Worm (Caenorhabditis elegans) whole organism, young adult: ENCODE data around the gene rnp-4.
A peak's percentile ranks its signal among the peaks of the same experiment; 100 is the strongest.

Source experiments
- B0261.1 ChIP-seq: sonication (generic microtip); optimal IDR thresholded peaks from 2 replicates; lab custom pipeline; 2016; ENCODE audit warnings: mild to moderate bottlenecking, missing genetic modification characterization, moderate library complexity, missing compliant biosample characterization
- C17E4.6 ChIP-seq: fragments of 200-800 bp; sonication (Bioruptor generic); IDR thresholded peaks from 2 replicates; pipeline ENCODE4 v1.3.6; 2022; ENCODE audit warnings: missing genetic modification reagents, missing genetic modification characterization, missing compliant biosample characterization
- F23B12.7 ChIP-seq: sonication (generic microtip); optimal IDR thresholded peaks from 2 replicates; lab custom pipeline; 2017; ENCODE audit warnings: missing genetic modification characterization, mild to moderate bottlenecking, missing compliant biosample characterization, antibody characterized with exemption, moderate library complexity; ENCODE audit not compliant: insufficient read depth
- ama-1 ChIP-seq, 3 experiments: fragments of 150-350 bp in 1 of 3; sonication (generic microtip) in 2 of 3; optimal IDR thresholded peaks; 2 replicates each; lab custom pipeline; 2014 to 2018; ENCODE audit warnings: missing biosample characterization in 2 of 3, missing genetic modification characterization in 2 of 3, missing genetic modification reagents in 2 of 3
- athp-1 ChIP-seq: sonication (generic microtip); optimal IDR thresholded peaks from 2 replicates; lab custom pipeline; 2017; ENCODE audit warnings: mild to moderate bottlenecking, missing genetic modification characterization, missing compliant biosample characterization
- ceh-40 ChIP-seq: fragments of 200-800 bp; sonication (Bioruptor generic); IDR thresholded peaks from 2 replicates; pipeline ENCODE4 v1.3.6; 2022; ENCODE audit warnings: missing genetic modification characterization, missing compliant biosample characterization
- dox-1 ChIP-seq: fragments of 200-800 bp; sonication (Bioruptor generic); IDR thresholded peaks from 2 replicates; pipeline ENCODE4 v1.3.6; 2022; ENCODE audit warnings: missing genetic modification reagents, missing genetic modification characterization, missing compliant biosample characterization
- egl-44 ChIP-seq: fragments of 200-800 bp; sonication (Bioruptor generic); IDR thresholded peaks from 2 replicates; pipeline ENCODE4 v1.3.6; 2022; ENCODE audit warnings: missing genetic modification reagents, missing genetic modification characterization, missing compliant biosample characterization
- ekl-4 ChIP-seq: fragments of 200-800 bp; sonication (Bioruptor generic); IDR thresholded peaks from 2 replicates; pipeline ENCODE4 v1.3.6; 2022; ENCODE audit warnings: missing genetic modification reagents, missing genetic modification characterization, missing compliant biosample characterization
- fkh-3 ChIP-seq: sonication (generic microtip); optimal IDR thresholded peaks from 2 replicates; lab custom pipeline; 2016; ENCODE audit warnings: mild to moderate bottlenecking, missing genetic modification characterization, missing compliant biosample characterization
- gei-17 ChIP-seq: fragments of 200-800 bp; sonication (Bioruptor generic); optimal IDR thresholded peaks from 2 replicates; lab custom pipeline; 2018; ENCODE audit warnings: mild to moderate bottlenecking, missing genetic modification characterization, missing compliant biosample characterization
- hlh-26 ChIP-seq: fragments of 200-800 bp; sonication (Bioruptor generic); conservative IDR thresholded peaks from 2 replicates; pipeline ENCODE4 v1.3.6; 2022; ENCODE audit warnings: missing genetic modification reagents, missing genetic modification characterization, missing compliant biosample characterization
- hmg-1.2 ChIP-seq: fragments of 200-800 bp; sonication (Bioruptor generic); IDR thresholded peaks from 2 replicates; pipeline ENCODE4 v1.3.6; 2022; ENCODE audit warnings: missing genetic modification reagents, missing genetic modification characterization, missing compliant biosample characterization
- lin-26 ChIP-seq: fragments of 200-800 bp; sonication (Bioruptor generic); IDR thresholded peaks from 2 replicates; pipeline ENCODE4 v1.3.6; 2022; ENCODE audit warnings: missing genetic modification reagents, missing genetic modification characterization, missing compliant biosample characterization
- lin-35 ChIP-seq, 3 experiments: fragments of 150-350 bp in 2 of 3; sonication (generic microtip) in 1 of 3; optimal IDR thresholded peaks; 2 replicates each; lab custom pipeline; 2014 to 2018; ENCODE audit warnings: missing biosample characterization in 3 of 3, missing genetic modification characterization in 3 of 3, missing genetic modification reagents in 3 of 3
- lir-1 ChIP-seq: fragments of 200-800 bp; sonication (Bioruptor generic); conservative IDR thresholded peaks from 2 replicates; pipeline ENCODE4 v1.3.6; 2022; ENCODE audit warnings: missing genetic modification reagents, missing genetic modification characterization, missing compliant biosample characterization
- lsl-1 ChIP-seq: fragments of 200-800 bp; sonication (Bioruptor generic); optimal IDR thresholded peaks from 2 replicates; lab custom pipeline; 2018; ENCODE audit warnings: mild to moderate bottlenecking, missing genetic modification characterization, moderate library complexity, missing compliant biosample characterization
- madf-6 ChIP-seq: fragments of 200-800 bp; sonication (Bioruptor generic); IDR thresholded peaks from 2 replicates; pipeline ENCODE4 v1.3.6; 2022; ENCODE audit warnings: missing genetic modification reagents, missing genetic modification characterization, missing compliant biosample characterization
- nfya-1 ChIP-seq: sonication (generic microtip); optimal IDR thresholded peaks from 2 replicates; lab custom pipeline; 2017; ENCODE audit warnings: antibody characterized with exemption, missing compliant biosample characterization, missing genetic modification characterization, borderline replicate concordance; ENCODE audit not compliant: insufficient read depth
- nhr-90 ChIP-seq: sonication (generic microtip); optimal IDR thresholded peaks from 2 replicates; lab custom pipeline; 2016; ENCODE audit warnings: missing genotype, mild to moderate bottlenecking, missing genetic modification characterization, missing compliant biosample characterization
- rcor-1 ChIP-seq: fragments of 200-800 bp; sonication (Bioruptor generic); IDR thresholded peaks from 2 replicates; pipeline ENCODE4 v1.3.6; 2022; ENCODE audit warnings: missing genetic modification reagents, missing genetic modification characterization, missing compliant biosample characterization
- sea-2 ChIP-seq: fragments of 200-800 bp; sonication (Bioruptor generic); IDR thresholded peaks from 2 replicates; pipeline ENCODE4 v1.3.6; 2022; ENCODE audit warnings: missing genetic modification characterization, missing compliant biosample characterization
- snpc-1.3 ChIP-seq: sonication (generic microtip); optimal IDR thresholded peaks from 2 replicates; lab custom pipeline; 2017; ENCODE audit warnings: missing genetic modification characterization, mild to moderate bottlenecking, missing compliant biosample characterization, antibody characterized with exemption, moderate library complexity, missing genotype, missing genetic modification reagents; ENCODE audit not compliant: insufficient read depth
- snpc-4 ChIP-seq, 5 experiments: fragments of 150-350 bp in 1 of 5; sonication (generic microtip) in 4 of 5; optimal IDR thresholded peaks; 2 replicates each; lab custom pipeline; 2014 to 2018; ENCODE audit warnings: missing genetic modification characterization in 5 of 5, missing biosample characterization in 3 of 5, antibody characterized with exemption in 2 of 5, mild to moderate bottlenecking in 2 of 5, missing compliant biosample characterization in 2 of 5, missing genotype in 2 of 5, moderate library complexity in 2 of 5, missing genetic modification reagents in 1 of 5
- tbx-9 ChIP-seq: sonication (generic microtip); optimal IDR thresholded peaks from 2 replicates; lab custom pipeline; 2016; ENCODE audit warnings: borderline replicate concordance, missing genetic modification characterization, inconsistent platforms, missing compliant biosample characterization
- tlf-1 ChIP-seq: fragments of 200-800 bp; sonication (Bioruptor generic); optimal IDR thresholded peaks from 2 replicates; lab custom pipeline; 2018; ENCODE audit warnings: mild to moderate bottlenecking, missing genetic modification characterization, missing compliant biosample characterization
- unc-62 ChIP-seq: fragments of 150-350 bp; optimal IDR thresholded peaks from 2 replicates; lab custom pipeline; 2014; ENCODE audit warnings: missing biosample characterization, missing genetic modification reagents, missing genetic modification characterization
- ztf-25 ChIP-seq: fragments of 200-800 bp; sonication (Bioruptor generic); IDR thresholded peaks from 2 replicates; pipeline ENCODE4 v1.3.6; 2022; ENCODE audit warnings: missing genetic modification reagents, missing genetic modification characterization, missing compliant biosample characterization
- ztf-3 ChIP-seq: fragments of 200-800 bp; sonication (Bioruptor generic); optimal IDR thresholded peaks from 2 replicates; lab custom pipeline; 2018; ENCODE audit warnings: mild to moderate bottlenecking, missing genetic modification characterization, missing compliant biosample characterization

Gene rnp-4

ce11 chrIII:4450773-4451423, 44.8 kb downstream of the rnp-4 start:
- no peak for TF ChIP-seq dox-1 (GFP tag; lab: Robert Waterston, UW)
- no peak for TF ChIP-seq rcor-1 (GFP tag; lab: Robert Waterston, UW)
- TF ChIP-seq lin-26: no peak
- TF ChIP-seq lir-1: no peak
- no peak for TF ChIP-seq snpc-4 (GFP tag; optimal IDR thresholded peaks at IDR 0.05; lab: Kevin White, UChicago)
- TF ChIP-seq snpc-4 (tag; optimal IDR thresholded peaks at IDR 0.05; lab: Kevin White, UChicago): no peak
- TF ChIP-seq hlh-26: no peak
- no peak for TF ChIP-seq ama-1 (optimal IDR thresholded peaks at IDR 0.05; lab: Kevin White, UChicago)
- TF ChIP-seq ama-1 (GFP tag; optimal IDR thresholded peaks at IDR 0.05; lab: Kevin White, UChicago): no peak

- no peak for TF ChIP-seq egl-44
- TF ChIP-seq nfya-1 (tag; lab: Kevin White, UChicago): no peak
- no peak for TF ChIP-seq F23B12.7 (tag; lab: Kevin White, UChicago)
- TF ChIP-seq fkh-3 (tag; lab: Kevin White, UChicago): no peak
- TF ChIP-seq athp-1 (tag; lab: Kevin White, UChicago): no peak
- no peak for TF ChIP-seq gei-17 (GFP tag; lab: Kevin White, UChicago)
- TF ChIP-seq madf-6 (GFP tag; lab: Robert Waterston, UW): no peak
- TF ChIP-seq ekl-4 (GFP tag; lab: Robert Waterston, UW): no peak
- no peak for TF ChIP-seq lsl-1 (GFP tag; lab: Kevin White, UChicago)
- no peak for TF ChIP-seq nhr-90 (tag; lab: Kevin White, UChicago)
- TF ChIP-seq B0261.1 (tag; lab: Kevin White, UChicago): no peak
- TF ChIP-seq tlf-1: no peak
- TF ChIP-seq snpc-1.3 (tag; lab: Kevin White, UChicago): no peak
- no peak for TF ChIP-seq ztf-3
- TF ChIP-seq, all 124 proteins: peak for 0
Observed at ce11 chrIII:4452749-4453148, 46.7 kb downstream of the rnp-4 start.

ce11 chrIII:4453301-4453700, 47.2 kb downstream of the rnp-4 start:
- TF ChIP-seq lin-35 (GFP tag; optimal IDR thresholded peaks at IDR 0.05; lab: Kevin White, UChicago): no peak
- 0 out of 2 replicates have a peak, but pooled peaks have one; percentile 9 for TF ChIP-seq ztf-25 (GFP tag; lab: Robert Waterston, UW)

- TF ChIP-seq athp-1 (tag; lab: Kevin White, UChicago): no peak
- TF ChIP-seq unc-62 (GFP tag; lab: Kevin White, UChicago): peak; percentile 89
- TF ChIP-seq C17E4.6: no peak
- no peak for TF ChIP-seq ceh-40
Observed at ce11 chrIII:4453768-4454167, 47.7 kb downstream of the rnp-4 start.

ce11 chrIII:4454919-4455318, 48.8 kb downstream of the rnp-4 start:
- 0 out of 2 replicates have a peak, but pooled peaks have one; percentile 19 for TF ChIP-seq lin-26
- TF ChIP-seq sea-2 (GFP tag; lab: Robert Waterston, UW): no peak
- TF ChIP-seq, all 124 proteins: peak for 1

- TF ChIP-seq unc-62 (GFP tag; lab: Kevin White, UChicago) (no peak), tbx-9 (no peak), hmg-1.2 (GFP tag; lab: Robert Waterston, UW) (peak; percentile 27; the same call in 1 of the 2 replicates)
Observed at ce11 chrIII:4456579-4456978, 50.5 kb downstream of the rnp-4 start.
